Fruit fly (Drosophila melanogaster) whole organism, embryonic: ENCODE results near the gene Twdlalpha.

Source experiments
- Antp ChIP-seq: fragments of 200-800 bp; sonication (Bioruptor generic); optimal IDR thresholded peaks from 3 replicates; lab custom pipeline; 2016; ENCODE audit warnings: missing biosample characterization, missing genetic modification characterization
- B-H2 ChIP-seq: fragments of 200-800 bp; sonication (Bioruptor generic); optimal IDR thresholded peaks from 2 replicates; lab custom pipeline; 2018; ENCODE audit warnings: missing biosample characterization, mild to moderate bottlenecking, missing genetic modification characterization
- CG10431 ChIP-seq: fragments of 200-800 bp; sonication (Bioruptor generic); optimal IDR thresholded peaks from 3 replicates; lab custom pipeline; 2018; ENCODE audit warnings: missing biosample characterization, mild to moderate bottlenecking, missing genetic modification characterization
- CG12104 ChIP-seq: fragments of 200-800 bp; sonication (Bioruptor generic); optimal IDR thresholded peaks from 3 replicates; lab custom pipeline; 2016; ENCODE audit warnings: missing biosample characterization, missing genetic modification characterization
- CG12299 ChIP-seq: fragments of 200-800 bp; sonication (Bioruptor generic); optimal IDR thresholded peaks from 2 replicates; lab custom pipeline; 2018; ENCODE audit warnings: missing biosample characterization, mild to moderate bottlenecking, missing genetic modification characterization
- CG13894 ChIP-seq: fragments of 200-800 bp; sonication (Bioruptor generic); optimal IDR thresholded peaks from 3 replicates; lab custom pipeline; 2018; ENCODE audit warnings: missing biosample characterization, mild to moderate bottlenecking, missing genetic modification characterization, moderate library complexity
- CG1529 ChIP-seq: fragments of 200-800 bp; sonication (Bioruptor generic); optimal IDR thresholded peaks from 3 replicates; lab custom pipeline; 2018; ENCODE audit warnings: missing biosample characterization, missing genetic modification characterization
- CG15696 ChIP-seq: fragments of 200-800 bp; sonication (Bioruptor generic); optimal IDR thresholded peaks from 2 replicates; lab custom pipeline; 2019; ENCODE audit warnings: missing biosample characterization, mild to moderate bottlenecking, missing genetic modification characterization, moderate library complexity
- CG18599 ChIP-seq: fragments of 200-800 bp; sonication (Bioruptor generic); optimal IDR thresholded peaks from 3 replicates; lab custom pipeline; 2017; ENCODE audit warnings: missing biosample characterization, missing genetic modification characterization, mild to moderate bottlenecking, moderate library complexity, missing genetic modification reagents
- CG2116 ChIP-seq: fragments of 200-800 bp; sonication (Bioruptor generic); optimal IDR thresholded peaks from 3 replicates; lab custom pipeline; 2018; ENCODE audit warnings: missing biosample characterization, mild to moderate bottlenecking, missing genetic modification characterization
- CG2678 ChIP-seq: fragments of 200-800 bp; sonication (Bioruptor generic); optimal IDR thresholded peaks from 3 replicates; lab custom pipeline; 2019; ENCODE audit warnings: missing biosample characterization, mild to moderate bottlenecking, missing genetic modification characterization, moderate library complexity
- CG2712 ChIP-seq: fragments of 200-800 bp; optimal IDR thresholded peaks from 3 replicates; lab custom pipeline; 2019; ENCODE audit warnings: missing biosample characterization, mild to moderate bottlenecking, missing genetic modification characterization, moderate library complexity
- CG31441 ChIP-seq: fragments of 200-800 bp; sonication (Bioruptor generic); IDR thresholded peaks from 2 replicates; pipeline ENCODE4 v1.3.6; 2022; ENCODE audit warnings: missing biosample characterization, missing genetic modification characterization
- CG3163 ChIP-seq: fragments of 200-800 bp; sonication (Bioruptor generic); optimal IDR thresholded peaks from 3 replicates; lab custom pipeline; 2016; ENCODE audit warnings: missing biosample characterization, missing genetic modification characterization
- CG4404 ChIP-seq: fragments of 200-800 bp; sonication (Bioruptor generic); IDR thresholded peaks from 2 replicates; pipeline ENCODE4 v1.3.6; 2022; ENCODE audit warnings: missing biosample characterization, missing genetic modification characterization
- CG4730 ChIP-seq: fragments of 200-800 bp; sonication (Bioruptor generic); IDR thresholded peaks from 2 replicates; pipeline ENCODE4 v1.3.6; 2022; ENCODE audit warnings: missing biosample characterization, missing genetic modification characterization
- CG6175 ChIP-seq: fragments of 200-800 bp; sonication (Bioruptor generic); IDR thresholded peaks from 3 replicates; pipeline ENCODE4 v1.3.6; 2022; ENCODE audit warnings: missing biosample characterization, missing genetic modification characterization
- CG6854 ChIP-seq: fragments of 200-800 bp; sonication (Bioruptor generic); optimal IDR thresholded peaks from 3 replicates; lab custom pipeline; 2017; ENCODE audit warnings: missing biosample characterization, mild to moderate bottlenecking, missing genetic modification characterization
- CG7357 ChIP-seq: fragments of 200-800 bp; sonication (Bioruptor generic); IDR thresholded peaks from 3 replicates; pipeline ENCODE4 v1.3.6; 2022; ENCODE audit warnings: missing biosample characterization, missing genetic modification characterization
- CG7372 ChIP-seq: fragments of 200-800 bp; sonication (Bioruptor generic); IDR thresholded peaks from 2 replicates; pipeline ENCODE4 v1.3.6; 2022; ENCODE audit warnings: missing biosample characterization, missing genetic modification characterization
- CG8089 ChIP-seq: fragments of 200-800 bp; sonication (Bioruptor generic); optimal IDR thresholded peaks from 3 replicates; lab custom pipeline; 2016; ENCODE audit warnings: missing biosample characterization, missing genetic modification characterization
- CG9727 ChIP-seq: fragments of 200-800 bp; sonication (Bioruptor generic); optimal IDR thresholded peaks from 3 replicates; lab custom pipeline; 2017; ENCODE audit warnings: missing biosample characterization, mild to moderate bottlenecking, missing genetic modification characterization
- Camta ChIP-seq: fragments of 200-800 bp; sonication (Bioruptor generic); optimal IDR thresholded peaks from 2 replicates; lab custom pipeline; 2016; ENCODE audit warnings: missing biosample characterization, missing genetic modification characterization
- Dp ChIP-seq: fragments of 200-800 bp; sonication (Bioruptor generic); optimal IDR thresholded peaks from 2 replicates; lab custom pipeline; 2018; ENCODE audit warnings: missing biosample characterization, mild to moderate bottlenecking, missing genetic modification characterization, moderate library complexity
- Dref ChIP-seq: fragments of 200-800 bp; sonication (Bioruptor generic); IDR thresholded peaks from 2 replicates; pipeline ENCODE4 v1.3.6; 2022; ENCODE audit warnings: missing biosample characterization, missing genetic modification characterization
- E2f2 ChIP-seq: fragments of 200-800 bp; sonication (Bioruptor generic); IDR thresholded peaks from 2 replicates; pipeline ENCODE4 v1.3.6; 2022; ENCODE audit warnings: missing biosample characterization, missing genetic modification characterization
- Ets65A ChIP-seq: fragments of 200-800 bp; sonication (Bioruptor generic); peaks from one replicate; lab custom pipeline; 2016; ENCODE audit warnings: missing biosample characterization, missing genetic modification characterization
- HmgZ ChIP-seq: fragments of 200-800 bp; sonication (Bioruptor generic); optimal IDR thresholded peaks from 2 replicates; lab custom pipeline; 2018; ENCODE audit warnings: missing biosample characterization, mild to moderate bottlenecking, missing genetic modification characterization
- MESR4 ChIP-seq: fragments of 200-800 bp; sonication (Bioruptor generic); optimal IDR thresholded peaks from 2 replicates; lab custom pipeline; 2018; ENCODE audit warnings: missing biosample characterization, mild to moderate bottlenecking, missing genetic modification characterization, moderate library complexity
- Vsx1 ChIP-seq: fragments of 200-800 bp; sonication (Bioruptor generic); optimal IDR thresholded peaks from 2 replicates; lab custom pipeline; 2017; ENCODE audit warnings: missing biosample characterization, mild to moderate bottlenecking, missing genetic modification characterization, missing genetic modification reagents
- al ChIP-seq: fragments of 200-800 bp; sonication (Bioruptor generic); IDR thresholded peaks from 2 replicates; pipeline ENCODE4 v1.3.6; 2022; ENCODE audit warnings: missing biosample characterization, missing genetic modification characterization
- corto ChIP-seq: fragments of 200-800 bp; sonication (Bioruptor generic); optimal IDR thresholded peaks from 2 replicates; lab custom pipeline; 2016; ENCODE audit warnings: missing biosample characterization, mild to moderate bottlenecking, missing genetic modification characterization, moderate library complexity
- crol ChIP-seq: fragments of 200-800 bp; sonication (Bioruptor generic); IDR thresholded peaks from 2 replicates; pipeline ENCODE4 v1.3.6; 2022; ENCODE audit warnings: missing biosample characterization, missing genetic modification characterization
- da ChIP-seq: fragments of 200-800 bp; sonication (Bioruptor generic); optimal IDR thresholded peaks from 2 replicates; lab custom pipeline; 2016; ENCODE audit warnings: missing biosample characterization, missing genetic modification characterization
- dm ChIP-seq: fragments of 200-800 bp; sonication (Bioruptor generic); optimal IDR thresholded peaks from 3 replicates; lab custom pipeline; 2016; ENCODE audit warnings: missing biosample characterization, missing genetic modification characterization
- ems ChIP-seq: fragments of 200-800 bp; sonication (Bioruptor generic); optimal IDR thresholded peaks from 3 replicates; lab custom pipeline; 2016; ENCODE audit warnings: missing biosample characterization, missing genetic modification characterization
- fd64A ChIP-seq: fragments of 200-800 bp; sonication (Bioruptor generic); optimal IDR thresholded peaks from 3 replicates; lab custom pipeline; 2018; ENCODE audit warnings: missing biosample characterization, mild to moderate bottlenecking, missing genetic modification characterization
- klu ChIP-seq: fragments of 200-800 bp; sonication (Bioruptor generic); IDR thresholded peaks from 2 replicates; pipeline ENCODE4 v1.3.6; 2022; ENCODE audit warnings: missing biosample characterization, missing genetic modification characterization
- lab ChIP-seq: fragments of 200-800 bp; sonication (Bioruptor generic); optimal IDR thresholded peaks from 3 replicates; lab custom pipeline; 2017; ENCODE audit warnings: missing biosample characterization, missing genetic modification characterization, mild to moderate bottlenecking, moderate library complexity, missing genetic modification reagents
- nau ChIP-seq: fragments of 200-800 bp; sonication (Bioruptor generic); optimal IDR thresholded peaks from 3 replicates; lab custom pipeline; 2017; ENCODE audit warnings: missing biosample characterization, mild to moderate bottlenecking, missing genetic modification characterization, missing genetic modification reagents
- nerfin-1 ChIP-seq: fragments of 200-800 bp; sonication (Bioruptor generic); optimal IDR thresholded peaks from 3 replicates; lab custom pipeline; 2019; ENCODE audit warnings: missing biosample characterization, mild to moderate bottlenecking, missing genetic modification characterization, moderate library complexity
- p53 ChIP-seq: fragments of 200-800 bp; sonication (Bioruptor generic); optimal IDR thresholded peaks from 2 replicates; lab custom pipeline; 2016; ENCODE audit warnings: missing biosample characterization, missing genetic modification characterization
- peb ChIP-seq: fragments of 200-800 bp; sonication (Bioruptor generic); IDR thresholded peaks from 2 replicates; pipeline ENCODE4 v1.3.6; 2022; ENCODE audit warnings: missing biosample characterization, missing genetic modification characterization
- ro ChIP-seq: fragments of 200-800 bp; sonication (Bioruptor generic); IDR thresholded peaks from 2 replicates; pipeline ENCODE4 v1.3.6; 2022; ENCODE audit warnings: missing biosample characterization, missing genetic modification characterization
- row ChIP-seq: fragments of 200-800 bp; sonication (Bioruptor generic); IDR thresholded peaks from 3 replicates; pipeline ENCODE4 v1.3.6; 2022; ENCODE audit warnings: missing biosample characterization, missing genetic modification characterization
- sob ChIP-seq: fragments of 200-800 bp; sonication (Bioruptor generic); IDR thresholded peaks from 2 replicates; pipeline ENCODE4 v1.3.6; 2022; ENCODE audit warnings: missing biosample characterization, missing genetic modification characterization
- ssp ChIP-seq: fragments of 200-800 bp; sonication (Bioruptor generic); IDR thresholded peaks from 2 replicates; pipeline ENCODE4 v1.3.6; 2022; ENCODE audit warnings: missing biosample characterization, missing genetic modification characterization
- stc ChIP-seq: fragments of 200-800 bp; sonication (Bioruptor generic); IDR thresholded peaks from 2 replicates; pipeline ENCODE4 v1.3.6; 2022; ENCODE audit warnings: missing biosample characterization, missing genetic modification characterization
- tx ChIP-seq: fragments of 200-800 bp; sonication (Bioruptor generic); optimal IDR thresholded peaks from 2 replicates; lab custom pipeline; 2016; ENCODE audit warnings: missing biosample characterization, missing genetic modification characterization

Gene Twdlalpha

DNA sequence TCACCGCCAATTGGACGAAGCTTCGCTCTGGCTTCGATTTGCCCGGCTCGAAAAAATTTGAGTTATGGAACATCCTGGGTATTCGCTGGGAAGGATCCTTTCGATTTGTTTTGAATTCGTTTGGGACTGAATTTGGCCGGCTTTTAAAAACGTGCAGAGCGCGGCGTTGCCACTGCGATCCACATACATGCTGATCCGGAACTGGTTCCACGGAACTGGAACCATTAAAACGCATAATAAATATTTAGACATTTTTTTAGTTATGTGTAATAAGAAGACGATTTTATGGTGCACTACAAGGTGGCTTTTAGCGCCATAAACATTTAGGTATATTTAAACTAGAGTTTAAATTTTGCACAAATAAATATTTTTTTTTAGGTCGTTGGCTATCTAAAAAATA lies 48.4 kb downstream of the Twdlalpha start, which contains the start of gene Rrp45 (continued):
- TF ChIP-seq CG8089 (GFP tag; lab: Kevin White, UChicago) (no peak), row (peak; percentile 73), tx (no peak), Dref (0 out of 2 replicates have a peak, but pooled peaks have one; percentile 21), CG15696 (tag; lab: Kevin White, UChicago) (no peak), CG4730 (GFP tag; lab: Robert Waterston, UW) (no peak), nau (GFP tag; lab: Kevin White, UChicago) (no peak), CG9727 (GFP tag; lab: Kevin White, UChicago) (no peak), da (GFP tag; lab: Kevin White, UChicago) (no peak), Antp (GFP tag; lab: Kevin White, UChicago) (no peak), HmgZ (tag; lab: Kevin White, UChicago) (no peak), CG18599 (no peak), CG10431 (GFP tag; lab: Kevin White, UChicago) (peak; percentile 96), ro (GFP tag; lab: Robert Waterston, UW) (no peak), Dp (GFP tag; lab: Kevin White, UChicago) (peak; percentile 41), Camta (GFP tag; lab: Kevin White, UChicago) (no peak), nerfin-1 (tag; lab: Kevin White, UChicago) (no peak), CG4404 (no peak), CG3163 (GFP tag; lab: Kevin White, UChicago) (no peak), Ets65A (GFP tag; lab: Kevin White, UChicago) (peak; percentile 39), CG7372 (GFP tag; lab: Robert Waterston, UW) (no peak), B-H2 (GFP tag; lab: Kevin White, UChicago) (no peak), CG31441 (GFP tag; lab: Robert Waterston, UW) (no peak), corto (no peak), lab (GFP tag; lab: Kevin White, UChicago) (no peak), CG2116 (GFP tag; lab: Kevin White, UChicago) (peak; percentile 5), CG2712 (no peak), ems (GFP tag; lab: Kevin White, UChicago) (no peak), stc (GFP tag; lab: Robert Waterston, UW) (no peak), klu (GFP tag; lab: Robert Waterston, UW) (no peak), CG2678 (no peak), crol (GFP tag; lab: Robert Waterston, UW) (no peak), CG1529 (GFP tag; lab: Kevin White, UChicago) (no peak), CG12104 (GFP tag; lab: Kevin White, UChicago) (no peak), CG13894 (no peak), dm (GFP tag; lab: Kevin White, UChicago) (peak; percentile 66), CG7357 (no peak), Vsx1 (GFP tag; lab: Kevin White, UChicago) (no peak), peb (GFP tag; lab: Robert Waterston, UW) (no peak), E2f2 (GFP tag; lab: Robert Waterston, UW) (peak; percentile 50), MESR4 (GFP tag; lab: Kevin White, UChicago) (peak; percentile 37), al (no peak), sob (GFP tag; lab: Robert Waterston, UW) (no peak), CG6854 (GFP tag; lab: Kevin White, UChicago) (no peak), fd64A (no peak), CG12299 (tag; lab: Kevin White, UChicago) (no peak), p53 (GFP tag; lab: Kevin White, UChicago) (no peak), ssp (GFP tag; lab: Robert Waterston, UW) (no peak), CG6175 (GFP tag; lab: Robert Waterston, UW) (no peak)
